Worm (Caenorhabditis elegans) whole organism, L3 larva: Measurements from ENCODE around the gene C27A7.3.

Source experiments
- R02D3.7 ChIP-seq: fragments of 150-350 bp; optimal IDR thresholded peaks from 2 replicates; lab custom pipeline; 2014; ENCODE audit warnings: missing biosample characterization, missing genetic modification characterization
- ZK546.5 ChIP-seq: sonication (generic microtip); optimal IDR thresholded peaks from 2 replicates; lab custom pipeline; 2017; ENCODE audit warnings: missing biosample characterization, missing genetic modification characterization
- ama-1 ChIP-seq: fragments of 150-350 bp; optimal IDR thresholded peaks from 2 replicates; lab custom pipeline; 2018
- ceh-82 ChIP-seq: fragments of 150-350 bp; optimal IDR thresholded peaks from 2 replicates; lab custom pipeline; 2014; ENCODE audit warnings: missing biosample characterization, missing genetic modification characterization
- ceh-9 ChIP-seq: sonication (generic microtip); optimal IDR thresholded peaks from 2 replicates; lab custom pipeline; 2018; ENCODE audit warnings: missing biosample characterization, missing genetic modification characterization
- egl-27 ChIP-seq: sonication (generic microtip); optimal IDR thresholded peaks from 4 replicates; lab custom pipeline; 2017; ENCODE audit warnings: missing biosample characterization, missing genetic modification reagents, missing genetic modification characterization
- egl-5 ChIP-seq: fragments of 150-350 bp; optimal IDR thresholded peaks from 2 replicates; lab custom pipeline; 2017; ENCODE audit warnings: missing biosample characterization, missing genetic modification reagents, missing genetic modification characterization, inconsistent platforms
- elt-1 ChIP-seq: fragments of 150-350 bp; optimal IDR thresholded peaks from 2 replicates; lab custom pipeline; 2014; ENCODE audit warnings: missing biosample characterization, missing genetic modification characterization
- elt-2 ChIP-seq: sonication (generic microtip); optimal IDR thresholded peaks from 2 replicates; lab custom pipeline; 2016; ENCODE audit warnings: missing genetic modification reagents, mild to moderate bottlenecking, missing genetic modification characterization, missing compliant biosample characterization
- elt-3 ChIP-seq, 3 experiments: fragments of 150-350 bp in 1 of 3; sonication (generic microtip) in 2 of 3; optimal IDR thresholded peaks; 2 replicates in 2 of 3; 4 replicates in 1 of 3; lab custom pipeline; 2014 to 2017; ENCODE audit warnings: missing biosample characterization in 3 of 3, missing genetic modification characterization in 3 of 3
- fkh-10 ChIP-seq: sonication (generic microtip); optimal IDR thresholded peaks from 2 replicates; lab custom pipeline; 2017; ENCODE audit warnings: missing biosample characterization, missing genetic modification reagents, missing genetic modification characterization
- fkh-2 ChIP-seq: fragments of 150-350 bp; optimal IDR thresholded peaks from 2 replicates; lab custom pipeline; 2014; ENCODE audit warnings: missing biosample characterization, missing genetic modification reagents, missing genetic modification characterization
- hmg-11 ChIP-seq: sonication (generic microtip); optimal IDR thresholded peaks from 2 replicates; lab custom pipeline; 2016; ENCODE audit warnings: missing genetic modification characterization, missing compliant biosample characterization
- jun-1 ChIP-seq: fragments of 150-350 bp; optimal IDR thresholded peaks from 2 replicates; lab custom pipeline; 2014; ENCODE audit warnings: missing biosample characterization, missing genetic modification reagents, missing genetic modification characterization
- lin-15B ChIP-seq: fragments of 150-350 bp; optimal IDR thresholded peaks from 2 replicates; lab custom pipeline; 2014; ENCODE audit warnings: missing biosample characterization, missing genetic modification characterization
- lsy-12 ChIP-seq: sonication (generic microtip); optimal IDR thresholded peaks from 2 replicates; lab custom pipeline; 2016; ENCODE audit warnings: mild to moderate bottlenecking, missing genetic modification characterization, missing compliant biosample characterization
- mdl-1 ChIP-seq: fragments of 150-350 bp; optimal IDR thresholded peaks from 2 replicates; lab custom pipeline; 2014; ENCODE audit warnings: missing biosample characterization, missing genetic modification characterization
- mml-1 ChIP-seq: fragments of 150-350 bp; sonication (generic microtip); optimal IDR thresholded peaks from 3 replicates; lab custom pipeline; 2014; ENCODE audit warnings: missing biosample characterization, missing genetic modification characterization
- nfya-1 ChIP-seq: sonication (generic microtip); optimal IDR thresholded peaks from 2 replicates; lab custom pipeline; 2017; ENCODE audit warnings: missing genetic modification characterization, mild to moderate bottlenecking, missing compliant biosample characterization, antibody characterized with exemption, moderate library complexity; ENCODE audit not compliant: insufficient read depth
- nhr-11 ChIP-seq: fragments of 150-350 bp; optimal IDR thresholded peaks from 2 replicates; lab custom pipeline; 2014; ENCODE audit warnings: missing biosample characterization, missing genetic modification characterization
- nhr-12 ChIP-seq: fragments of 150-350 bp; optimal IDR thresholded peaks from 2 replicates; lab custom pipeline; 2014; ENCODE audit warnings: missing biosample characterization, missing genetic modification characterization
- nhr-25 ChIP-seq: sonication (generic microtip); optimal IDR thresholded peaks from 2 replicates; lab custom pipeline; 2017; ENCODE audit warnings: missing biosample characterization, missing genetic modification characterization
- nhr-28 ChIP-seq: fragments of 150-350 bp; optimal IDR thresholded peaks from 2 replicates; lab custom pipeline; 2014; ENCODE audit warnings: missing biosample characterization, missing genetic modification characterization
- nhr-43 ChIP-seq: sonication (generic microtip); optimal IDR thresholded peaks from 2 replicates; lab custom pipeline; 2016; ENCODE audit warnings: mild to moderate bottlenecking, missing genetic modification characterization, missing compliant biosample characterization; ENCODE audit not compliant: poor library complexity, severe bottlenecking
- nhr-67 ChIP-seq: fragments of 150-350 bp; optimal IDR thresholded peaks from 2 replicates; lab custom pipeline; 2014; ENCODE audit warnings: missing biosample characterization, missing genetic modification characterization
- nhr-76 ChIP-seq: fragments of 150-350 bp; sonication (generic microtip); optimal IDR thresholded peaks from 5 replicates; lab custom pipeline; 2014; ENCODE audit warnings: missing biosample characterization, missing genetic modification characterization
- nhr-77 ChIP-seq: fragments of 150-350 bp; optimal IDR thresholded peaks from 2 replicates; lab custom pipeline; 2014; ENCODE audit warnings: missing biosample characterization, missing genetic modification characterization
- pha-4 ChIP-seq: fragments of 150-350 bp; optimal IDR thresholded peaks from 2 replicates; lab custom pipeline; 2014; ENCODE audit warnings: missing biosample characterization, missing genetic modification reagents, missing genetic modification characterization
- skn-1 ChIP-seq: fragments of 150-350 bp; optimal IDR thresholded peaks from 2 replicates; lab custom pipeline; 2014; ENCODE audit warnings: missing biosample characterization, missing genetic modification characterization
- snpc-4 ChIP-seq: fragments of 150-350 bp; optimal IDR thresholded peaks from 2 replicates; lab custom pipeline; 2014; ENCODE audit warnings: missing biosample characterization, missing genetic modification characterization
- ztf-11 ChIP-seq: fragments of 150-350 bp; optimal IDR thresholded peaks from 2 replicates; lab custom pipeline; 2014; ENCODE audit warnings: missing biosample characterization, missing genetic modification characterization
- ztf-4 ChIP-seq: fragments of 150-350 bp; optimal IDR thresholded peaks from 2 replicates; lab custom pipeline; 2014; ENCODE audit warnings: missing biosample characterization, missing genetic modification characterization

The C27A7.3 gene

ce11 chrV:12154554-12154953, 13.8 kb downstream of the C27A7.3 start, which contains the start of gene C27A7.9:
Gene C27A7.9 (minus strand): TSS chrV:12154654.
- no peak for TF ChIP-seq lin-15B (tag; lab: Kevin White, UChicago)
- no peak for TF ChIP-seq nhr-12
- TF ChIP-seq nhr-28 = no peak
- no peak for TF ChIP-seq lsy-12 (tag; lab: Kevin White, UChicago)
- TF ChIP-seq fkh-2 (tag; lab: Kevin White, UChicago) = no peak
- TF ChIP-seq elt-3 (tag; optimal IDR thresholded peaks at IDR 0.05; lab: Kevin White, UChicago) = no peak
- TF ChIP-seq nhr-77 (tag; lab: Kevin White, UChicago) = no peak
- no peak for TF ChIP-seq mml-1 (tag; lab: Kevin White, UChicago)
- no peak for TF ChIP-seq hmg-11 (tag; lab: Kevin White, UChicago)
- no peak for TF ChIP-seq nhr-67 (tag; lab: Kevin White, UChicago)
- TF ChIP-seq ceh-9 (tag; lab: Kevin White, UChicago) = no peak
- TF ChIP-seq skn-1 (tag; lab: Kevin White, UChicago) = no peak
- TF ChIP-seq egl-27 = no peak
- TF ChIP-seq fkh-10 (GFP tag; lab: Kevin White, UChicago) = no peak
- TF ChIP-seq snpc-4 = no peak
- no peak for TF ChIP-seq ztf-4
- TF ChIP-seq elt-1 (tag; lab: Kevin White, UChicago) = no peak
- no peak for TF ChIP-seq nhr-11 (tag; lab: Kevin White, UChicago)
- TF ChIP-seq, all 47 proteins: peak for 0

- no peak for TF ChIP-seq R02D3.7 (tag; lab: Kevin White, UChicago)
- TF ChIP-seq nfya-1 (tag; lab: Kevin White, UChicago) = peak; percentile 25
Measured at ce11 chrV:12158377-12158776, 17.7 kb downstream of the C27A7.3 start.

ce11 chrV:12159975-12160374, 19.2 kb downstream of the C27A7.3 start:
- TF ChIP-seq mdl-1 (tag; lab: Kevin White, UChicago) (no peak), egl-5 (tag; lab: Kevin White, UChicago) (peak; percentile 35), nhr-25 (tag; lab: Kevin White, UChicago) (peak; percentile 51)

- peak; percentile 34 for TF ChIP-seq hmg-11 (tag; lab: Kevin White, UChicago)
- no peak for TF ChIP-seq elt-1 (tag; lab: Kevin White, UChicago)
- TF ChIP-seq nhr-43 (tag; lab: Kevin White, UChicago) = no peak
- TF ChIP-seq nfya-1 (tag; lab: Kevin White, UChicago) = peak; percentile 15
- TF ChIP-seq nhr-76 (tag; lab: Kevin White, UChicago) = no peak
- TF ChIP-seq nhr-25 (tag; lab: Kevin White, UChicago) = no peak
Measured at ce11 chrV:12161157-12161556, 20.4 kb downstream of the C27A7.3 start.

ce11 chrV:12162220-12162619, 21.5 kb downstream of the C27A7.3 start, which contains the start of gene C27A7.5:
Gene C27A7.5 (minus strand): TSS chrV:12162320.
- TF ChIP-seq ZK546.5 (tag; lab: Kevin White, UChicago) (no peak), ceh-9 (tag; lab: Kevin White, UChicago) (no peak), ama-1 (no peak), nhr-12 (no peak), hmg-11 (tag; lab: Kevin White, UChicago) (no peak), nhr-76 (tag; lab: Kevin White, UChicago) (no peak), elt-3 (tag; optimal IDR thresholded peaks at IDR 0.05; lab: Kevin White, UChicago) (no peak), elt-1 (tag; lab: Kevin White, UChicago) (no peak), nhr-43 (tag; lab: Kevin White, UChicago) (no peak), egl-5 (tag; lab: Kevin White, UChicago) (no peak), ceh-82 (tag; lab: Kevin White, UChicago) (no peak), elt-2 (tag; lab: Kevin White, UChicago) (no peak), fkh-2 (tag; lab: Kevin White, UChicago) (no peak), lin-15B (tag; lab: Kevin White, UChicago) (no peak), nfya-1 (tag; lab: Kevin White, UChicago) (no peak), jun-1 (tag; lab: Kevin White, UChicago) (no peak), nhr-28 (no peak), pha-4 (tag; lab: Kevin White, UChicago) (no peak), ztf-11 (tag; lab: Kevin White, UChicago) (no peak)
- TF ChIP-seq, all 47 proteins: peak for 0
